Fruit fly (Drosophila melanogaster) whole organism, wandering third instar larva: ENCODE measurements around the gene CG14891.

Experiments
- Dfd ChIP-seq: fragments of >200 bp; optimal IDR thresholded peaks from 2 replicates; lab custom pipeline; 2017; ENCODE audit warnings: missing biosample characterization, missing genetic modification characterization
- Hr78 ChIP-seq: fragments of >200 bp; optimal IDR thresholded peaks from 2 replicates; lab custom pipeline; 2017; ENCODE audit warnings: missing biosample characterization, missing genetic modification characterization
- Myc ChIP-seq: fragments of >200 bp; optimal IDR thresholded peaks from 2 replicates; lab custom pipeline; 2017
- OdsH ChIP-seq: fragments of 200-800 bp; sonication (Bioruptor generic); optimal IDR thresholded peaks from 2 replicates; lab custom pipeline; 2016; ENCODE audit warnings: missing biosample characterization, mild to moderate bottlenecking, missing genetic modification characterization
- br ChIP-seq: fragments of 200-800 bp; sonication (Bioruptor generic); optimal IDR thresholded peaks from 2 replicates; lab custom pipeline; 2016; ENCODE audit warnings: missing biosample characterization, missing genetic modification characterization
- dl ChIP-seq, 2 experiments: fragments of 175-275, 200-275 bp in 1 of 2; fragments of 200-275 bp in 1 of 2; sonication (Bioruptor generic); optimal IDR thresholded peaks; lab custom pipeline; 2018; ENCODE audit warnings: mild to moderate bottlenecking in 2 of 2, missing biosample characterization in 2 of 2, missing genetic modification characterization in 2 of 2, moderate library complexity in 2 of 2; ENCODE audit not compliant: partially characterized antibody in 2 of 2, insufficient read depth in 1 of 2
- dmrt93B ChIP-seq: fragments of 200-800 bp; sonication (Bioruptor generic); optimal IDR thresholded peaks from 2 replicates; lab custom pipeline; 2018; ENCODE audit warnings: missing biosample characterization, mild to moderate bottlenecking, missing genetic modification characterization
- ey ChIP-seq: fragments of 200-800 bp; sonication (Bioruptor generic); optimal IDR thresholded peaks from 2 replicates; lab custom pipeline; 2016; ENCODE audit warnings: missing biosample characterization, missing genetic modification characterization
- foxo ChIP-seq, 2 experiments: fragments of 200-800 bp; sonication (Bioruptor generic); optimal IDR thresholded peaks; 2 replicates in 1 of 2; 3 replicates in 1 of 2; lab custom pipeline; 2016 to 2017; ENCODE audit warnings: missing biosample characterization in 2 of 2, missing genetic modification characterization in 2 of 2
- h ChIP-seq: fragments of 200-800 bp; sonication (Bioruptor generic); optimal IDR thresholded peaks from 3 replicates; lab custom pipeline; 2016; ENCODE audit warnings: missing biosample characterization, mild to moderate bottlenecking, missing genetic modification characterization
- psq ChIP-seq: fragments of 200-800 bp; sonication (Bioruptor generic); optimal IDR thresholded peaks from 3 replicates; lab custom pipeline; 2017; ENCODE audit warnings: missing biosample characterization, mild to moderate bottlenecking, missing genetic modification characterization, moderate library complexity
- rgr ChIP-seq: fragments of 200-800 bp; sonication (Bioruptor generic); optimal IDR thresholded peaks from 3 replicates; lab custom pipeline; 2016; ENCODE audit warnings: missing biosample characterization, mild to moderate bottlenecking, missing genetic modification characterization
- usp ChIP-seq: fragments of >200 bp; optimal IDR thresholded peaks from 2 replicates; lab custom pipeline; 2017; ENCODE audit warnings: missing biosample characterization, missing genetic modification characterization
- woc ChIP-seq: sonication (Bioruptor generic); optimal IDR thresholded peaks from 2 replicates; lab custom pipeline; 2016; ENCODE audit warnings: missing biosample characterization, mild to moderate bottlenecking, missing genetic modification characterization

dm6 chr3R:16615009-16615408, 43.7 kb downstream of the CG14891 start, which contains the start of gene CG17562:
- TF ChIP-seq psq (no peak), dmrt93B (GFP tag; lab: Kevin White, UChicago) (no peak), dl (GFP tag; optimal IDR thresholded peaks at IDR 0.05; lab: Kevin White, UChicago; ENCODE audit: insufficient read depth in 1 of 2, partially characterized antibody in 2 of 2) (no peak), woc (GFP tag; lab: Kevin White, UChicago) (no peak), br (GFP tag; lab: Kevin White, UChicago) (no peak), h (no peak), Hr78 (GFP tag; lab: Kevin White, UChicago) (no peak), ey (GFP tag; lab: Kevin White, UChicago) (no peak), foxo (GFP tag; optimal IDR thresholded peaks at IDR 0.05; lab: Kevin White, UChicago) (no peak), usp (no peak), OdsH (no peak), Dfd (GFP tag; lab: Kevin White, UChicago) (no peak), Myc (lab: Kevin White, UChicago) (no peak), rgr (GFP tag; lab: Kevin White, UChicago) (no peak)
